Worm (Caenorhabditis elegans) whole organism, L1 larva: ENCODE data around the gene sox-3.

Experiments
- C16A3.4 ChIP-seq: fragments of 150-350 bp; optimal IDR thresholded peaks from 2 replicates; lab custom pipeline; 2014; ENCODE audit warnings: missing biosample characterization, missing genetic modification characterization
- aly-2 ChIP-seq: fragments of 150-350 bp; optimal IDR thresholded peaks from 2 replicates; lab custom pipeline; 2014; ENCODE audit warnings: missing biosample characterization, missing genetic modification characterization
- dpl-1 ChIP-seq, 3 experiments: fragments of 150-350 bp in 2 of 3; sonication (generic microtip) in 1 of 3; optimal IDR thresholded peaks; 2 replicates each; lab custom pipeline; 2014 to 2017; ENCODE audit warnings: missing biosample characterization in 3 of 3, missing genetic modification characterization in 3 of 3, missing genetic modification reagents in 3 of 3
- irx-1 ChIP-seq: sonication (generic microtip); optimal IDR thresholded peaks from 2 replicates; lab custom pipeline; 2016; ENCODE audit warnings: missing genetic modification characterization, missing compliant biosample characterization
- lir-3 ChIP-seq: sonication (generic microtip); optimal IDR thresholded peaks from 2 replicates; lab custom pipeline; 2016; ENCODE audit warnings: mild to moderate bottlenecking, missing genetic modification characterization, moderate library complexity, missing compliant biosample characterization; ENCODE audit not compliant: poor library complexity
- mdl-1 ChIP-seq, 2 experiments: fragments of 150-350 bp; optimal IDR thresholded peaks; 2 replicates each; lab custom pipeline; 2014 to 2017; ENCODE audit warnings: missing biosample characterization in 2 of 2, missing genetic modification characterization in 2 of 2, inconsistent platforms in 1 of 2
- mep-1 ChIP-seq: fragments of 150-350 bp; optimal IDR thresholded peaks from 2 replicates; lab custom pipeline; 2014; ENCODE audit warnings: missing biosample characterization, missing genetic modification characterization
- nhr-76 ChIP-seq: sonication (generic microtip); optimal IDR thresholded peaks from 2 replicates; lab custom pipeline; 2017; ENCODE audit warnings: missing biosample characterization, missing genetic modification characterization
- skn-1 ChIP-seq: fragments of 150-350 bp; optimal IDR thresholded peaks from 2 replicates; lab custom pipeline; 2014; ENCODE audit warnings: missing biosample characterization, missing genetic modification characterization
- xbp-1 ChIP-seq: sonication (generic microtip); optimal IDR thresholded peaks from 2 replicates; lab custom pipeline; 2016; ENCODE audit warnings: missing genetic modification characterization, missing compliant biosample characterization
- zag-1 ChIP-seq: fragments of 150-350 bp; optimal IDR thresholded peaks from 2 replicates; lab custom pipeline; 2014; ENCODE audit warnings: missing biosample characterization, missing genetic modification characterization
- ztf-4 ChIP-seq: fragments of 150-350 bp; optimal IDR thresholded peaks from 2 replicates; lab custom pipeline; 2014; ENCODE audit warnings: missing biosample characterization, missing genetic modification characterization

DNA sequence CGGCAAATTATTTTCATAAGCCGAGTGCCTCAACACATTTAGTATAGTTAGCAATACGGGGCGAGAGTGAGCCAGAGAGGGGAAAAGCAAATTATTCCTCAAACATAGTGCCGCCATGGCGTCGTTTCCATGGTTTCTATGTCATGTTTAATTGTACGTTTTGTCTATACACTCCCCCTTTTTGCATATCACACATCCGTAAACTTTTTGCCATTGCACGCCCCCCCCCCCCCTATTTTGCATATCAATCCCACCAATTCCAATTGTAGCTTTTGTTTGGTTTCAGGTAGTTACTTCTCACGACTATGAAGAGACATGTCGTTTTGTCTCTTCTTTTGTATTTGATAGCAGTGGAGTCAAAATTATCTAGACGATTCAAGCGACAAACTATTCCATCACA lies 28.8 kb downstream of the sox-3 start, which contains the start of gene C26G2.2:
- TF ChIP-seq mep-1 (tag; lab: Kevin White, UChicago): no peak
- no peak for TF ChIP-seq dpl-1 (GFP tag; optimal IDR thresholded peaks at IDR 0.05; lab: Kevin White, UChicago)
- TF ChIP-seq C16A3.4: no peak
- TF ChIP-seq mdl-1 (tag; optimal IDR thresholded peaks at IDR 0.05; lab: Kevin White, UChicago): no peak
- no peak for TF ChIP-seq xbp-1
- TF ChIP-seq lir-3 (tag; lab: Kevin White, UChicago): no peak
- TF ChIP-seq nhr-76: no peak
- TF ChIP-seq skn-1 (tag; lab: Kevin White, UChicago): no peak
- no peak for TF ChIP-seq ztf-4 (tag; lab: Kevin White, UChicago)
- no peak for TF ChIP-seq irx-1 (tag; lab: Kevin White, UChicago)
- TF ChIP-seq aly-2 (tag; lab: Kevin White, UChicago): no peak
- TF ChIP-seq zag-1 (tag; lab: Kevin White, UChicago): no peak
